Fruit fly (Drosophila melanogaster) whole organism, embryonic: ENCODE data around the gene Prp3.
A peak's percentile ranks its signal among the peaks of the same experiment; 100 is the strongest.

Experiments
- CG10565 ChIP-seq: fragments of 200-800 bp; sonication (Bioruptor generic); optimal IDR thresholded peaks from 3 replicates; lab custom pipeline; 2016; ENCODE audit warnings: missing biosample characterization, mild to moderate bottlenecking, missing genetic modification characterization
- CG11696 ChIP-seq: fragments of 200-800 bp; sonication (Bioruptor generic); IDR thresholded peaks from 2 replicates; pipeline ENCODE4 v1.3.6; 2022; ENCODE audit warnings: missing biosample characterization, missing genetic modification characterization
- CG12219 ChIP-seq: fragments of 200-800 bp; sonication (Bioruptor generic); optimal IDR thresholded peaks from 3 replicates; lab custom pipeline; 2018; ENCODE audit warnings: missing biosample characterization, mild to moderate bottlenecking, missing genetic modification characterization
- CG12744 ChIP-seq: fragments of 200-800 bp; sonication (Bioruptor generic); optimal IDR thresholded peaks from 2 replicates; lab custom pipeline; 2016; ENCODE audit warnings: missing biosample characterization, missing genetic modification characterization
- CG14860 ChIP-seq: fragments of 200-800 bp; sonication (Bioruptor generic); IDR thresholded peaks from 3 replicates; pipeline ENCODE4 v1.3.6; 2022; ENCODE audit warnings: missing biosample characterization, missing genetic modification characterization; ENCODE audit not compliant: partially characterized antibody
- CG14965 ChIP-seq: fragments of 200-800 bp; sonication (Bioruptor generic); optimal IDR thresholded peaks from 2 replicates; lab custom pipeline; 2016; ENCODE audit warnings: missing biosample characterization, missing genetic modification characterization, borderline replicate concordance
- CG15073 ChIP-seq: fragments of 200-800 bp; sonication (Bioruptor generic); optimal IDR thresholded peaks from 2 replicates; lab custom pipeline; 2016; ENCODE audit warnings: missing biosample characterization, missing genetic modification characterization
- CG15514 ChIP-seq: fragments of 200-800 bp; sonication (Bioruptor generic); optimal IDR thresholded peaks from 3 replicates; lab custom pipeline; 2017; ENCODE audit warnings: missing biosample characterization, missing genetic modification characterization, mild to moderate bottlenecking, moderate library complexity, missing genetic modification reagents
- CG1602 ChIP-seq: fragments of 200-800 bp; sonication (Bioruptor generic); optimal IDR thresholded peaks from 3 replicates; lab custom pipeline; 2016; ENCODE audit warnings: missing biosample characterization, missing genetic modification characterization
- CG17328 ChIP-seq: fragments of 200-800 bp; sonication (Bioruptor generic); IDR thresholded peaks from 2 replicates; pipeline ENCODE4 v1.3.6; 2022; ENCODE audit warnings: missing biosample characterization, missing genetic modification characterization
- CG1792 ChIP-seq: fragments of 200-800 bp; sonication (Bioruptor generic); optimal IDR thresholded peaks from 2 replicates; lab custom pipeline; 2016; ENCODE audit warnings: missing biosample characterization, missing genetic modification characterization
- CG2202 ChIP-seq: fragments of 200-800 bp; sonication (Bioruptor generic); optimal IDR thresholded peaks from 2 replicates; lab custom pipeline; 2018; ENCODE audit warnings: missing biosample characterization, mild to moderate bottlenecking, missing genetic modification characterization
- CG30431 ChIP-seq: fragments of 200-800 bp; sonication (Bioruptor generic); optimal IDR thresholded peaks from 2 replicates; lab custom pipeline; 2017; ENCODE audit warnings: missing biosample characterization, missing genetic modification characterization
- CG31441 ChIP-seq: fragments of 200-800 bp; sonication (Bioruptor generic); IDR thresholded peaks from 2 replicates; pipeline ENCODE4 v1.3.6; 2022; ENCODE audit warnings: missing biosample characterization, missing genetic modification characterization
- CG3163 ChIP-seq: fragments of 200-800 bp; sonication (Bioruptor generic); optimal IDR thresholded peaks from 3 replicates; lab custom pipeline; 2016; ENCODE audit warnings: missing biosample characterization, missing genetic modification characterization
- CG4617 ChIP-seq: fragments of 200-800 bp; sonication (Bioruptor generic); optimal IDR thresholded peaks from 3 replicates; lab custom pipeline; 2016; ENCODE audit warnings: missing biosample characterization, missing genetic modification characterization, borderline replicate concordance
- CG6272 ChIP-seq: fragments of 200-800 bp; sonication (Bioruptor generic); IDR thresholded peaks from 2 replicates; pipeline ENCODE4 v1.3.6; 2022; ENCODE audit warnings: missing biosample characterization, missing genetic modification characterization
- CG6813 ChIP-seq: fragments of 200-800 bp; sonication (Bioruptor generic); optimal IDR thresholded peaks from 2 replicates; lab custom pipeline; 2017; ENCODE audit warnings: missing biosample characterization, missing genetic modification characterization, mild to moderate bottlenecking, moderate library complexity, missing genetic modification reagents
- CG6854 ChIP-seq: fragments of 200-800 bp; sonication (Bioruptor generic); optimal IDR thresholded peaks from 3 replicates; lab custom pipeline; 2017; ENCODE audit warnings: missing biosample characterization, mild to moderate bottlenecking, missing genetic modification characterization
- CG7372 ChIP-seq: fragments of 200-800 bp; sonication (Bioruptor generic); IDR thresholded peaks from 2 replicates; pipeline ENCODE4 v1.3.6; 2022; ENCODE audit warnings: missing biosample characterization, missing genetic modification characterization
- Dad ChIP-seq: fragments of 200-800 bp; sonication (Bioruptor generic); optimal IDR thresholded peaks from 3 replicates; lab custom pipeline; 2016; ENCODE audit warnings: missing biosample characterization, missing genetic modification characterization
- Deaf1 ChIP-seq: fragments of 200-800 bp; optimal IDR thresholded peaks from 3 replicates; lab custom pipeline; 2019; ENCODE audit warnings: missing biosample characterization, mild to moderate bottlenecking, missing genetic modification characterization, moderate library complexity
- Dek ChIP-seq: fragments of 200-800 bp; sonication (Bioruptor generic); optimal IDR thresholded peaks from 3 replicates; lab custom pipeline; 2019; ENCODE audit warnings: missing biosample characterization, mild to moderate bottlenecking, missing genetic modification characterization, moderate library complexity
- E2f2 ChIP-seq: fragments of 200-800 bp; sonication (Bioruptor generic); IDR thresholded peaks from 2 replicates; pipeline ENCODE4 v1.3.6; 2022; ENCODE audit warnings: missing biosample characterization, missing genetic modification characterization
- Elba2 ChIP-seq: fragments of 200-800 bp; sonication (Bioruptor generic); optimal IDR thresholded peaks from 3 replicates; lab custom pipeline; 2016; ENCODE audit warnings: missing biosample characterization, missing genetic modification characterization
- Ets97D ChIP-seq: fragments of 200-800 bp; sonication (Bioruptor generic); optimal IDR thresholded peaks from 3 replicates; lab custom pipeline; 2016; ENCODE audit warnings: missing biosample characterization, missing genetic modification characterization
- Fer1 ChIP-seq: fragments of 200-800 bp; sonication (Bioruptor generic); optimal IDR thresholded peaks from 2 replicates; lab custom pipeline; 2017; ENCODE audit warnings: missing biosample characterization, mild to moderate bottlenecking, missing genetic modification characterization
- GATAe ChIP-seq: fragments of 200-800 bp; sonication (Bioruptor generic); conservative IDR thresholded peaks from 2 replicates; pipeline ENCODE4 v1.3.6; 2022; ENCODE audit warnings: missing biosample characterization, missing genetic modification characterization
- HLH3B ChIP-seq: fragments of 200-800 bp; sonication (Bioruptor generic); IDR thresholded peaks from 2 replicates; pipeline ENCODE4 v1.3.6; 2022; ENCODE audit warnings: missing biosample characterization, missing genetic modification characterization
- HLH54F ChIP-seq: fragments of 200-800 bp; sonication (Bioruptor generic); optimal IDR thresholded peaks from 3 replicates; lab custom pipeline; 2016; ENCODE audit warnings: missing biosample characterization, missing genetic modification characterization
- Hand ChIP-seq: fragments of 200-800 bp; sonication (Bioruptor generic); optimal IDR thresholded peaks from 2 replicates; lab custom pipeline; 2017; ENCODE audit warnings: mild to moderate bottlenecking, missing biosample characterization, missing genetic modification reagents, missing genetic modification characterization
- Med ChIP-seq: fragments of 200-800 bp; sonication (Bioruptor generic); peaks from one replicate; lab custom pipeline; 2016; ENCODE audit warnings: missing biosample characterization, missing genetic modification characterization, mild to moderate bottlenecking, inconsistent platforms, moderate library complexity
- NC2α ChIP-seq: fragments of 200-800 bp; sonication (Bioruptor generic); optimal IDR thresholded peaks from 2 replicates; lab custom pipeline; 2016; ENCODE audit warnings: missing biosample characterization, missing genetic modification characterization
- NC2β ChIP-seq: fragments of 200-800 bp; sonication (Bioruptor generic); optimal IDR thresholded peaks from 2 replicates; lab custom pipeline; 2016; ENCODE audit warnings: missing biosample characterization, missing genetic modification characterization
- Scr ChIP-seq: fragments of 200-800 bp; sonication (Bioruptor generic); IDR thresholded peaks from 2 replicates; pipeline ENCODE4 v1.3.6; 2022; ENCODE audit warnings: missing biosample characterization, missing genetic modification characterization; ENCODE audit not compliant: partially characterized antibody
- Sin3A ChIP-seq: fragments of >200 bp; optimal IDR thresholded peaks from 2 replicates; lab custom pipeline; 2018
- abd-A ChIP-seq: fragments of 200-800 bp; sonication (Bioruptor generic); optimal IDR thresholded peaks from 3 replicates; lab custom pipeline; 2019; ENCODE audit warnings: missing biosample characterization, mild to moderate bottlenecking, missing genetic modification characterization, moderate library complexity
- bsh ChIP-seq, 2 experiments: fragments of 200-800 bp; sonication (Bioruptor generic); optimal IDR thresholded peaks; 2 replicates each; lab custom pipeline; 2017 to 2018; ENCODE audit warnings: mild to moderate bottlenecking in 2 of 2, missing biosample characterization in 2 of 2, missing genetic modification characterization in 2 of 2, moderate library complexity in 1 of 2
- chif ChIP-seq, 2 experiments: fragments of 200-800 bp; sonication (Bioruptor generic); optimal IDR thresholded peaks; 3 replicates each; lab custom pipeline; 2016; ENCODE audit warnings: missing biosample characterization in 2 of 2, missing genetic modification characterization in 2 of 2
- ci ChIP-seq: fragments of 200-800 bp; sonication (Bioruptor generic); IDR thresholded peaks from 3 replicates; pipeline ENCODE4 v1.3.6; 2022; ENCODE audit warnings: missing biosample characterization, missing genetic modification characterization
- emc ChIP-seq: fragments of 200-800 bp; sonication (Bioruptor generic); optimal IDR thresholded peaks from 2 replicates; lab custom pipeline; 2016; ENCODE audit warnings: missing biosample characterization, missing genetic modification characterization
- ftz-f1 ChIP-seq: fragments of 200-800 bp; sonication (Bioruptor generic); optimal IDR thresholded peaks from 2 replicates; lab custom pipeline; 2016; ENCODE audit warnings: missing biosample characterization, missing genetic modification characterization
- mirr ChIP-seq: fragments of 200-800 bp; sonication (Bioruptor generic); optimal IDR thresholded peaks from 3 replicates; lab custom pipeline; 2018; ENCODE audit warnings: missing biosample characterization, mild to moderate bottlenecking, missing genetic modification characterization
- odd ChIP-seq: fragments of 200-800 bp; sonication (Bioruptor generic); optimal IDR thresholded peaks from 2 replicates; lab custom pipeline; 2017; ENCODE audit warnings: missing biosample characterization, mild to moderate bottlenecking, missing genetic modification characterization
- pb ChIP-seq: fragments of 200-800 bp; sonication (Bioruptor generic); optimal IDR thresholded peaks from 3 replicates; lab custom pipeline; 2016; ENCODE audit warnings: missing biosample characterization, missing genetic modification characterization
- phol ChIP-seq: fragments of 200-800 bp; sonication (Bioruptor generic); optimal IDR thresholded peaks from 3 replicates; lab custom pipeline; 2018; ENCODE audit warnings: missing biosample characterization, mild to moderate bottlenecking, missing genetic modification characterization, moderate library complexity
- salm ChIP-seq: fragments of 200-800 bp; sonication (Bioruptor generic); optimal IDR thresholded peaks from 2 replicates; lab custom pipeline; 2018; ENCODE audit warnings: missing biosample characterization, mild to moderate bottlenecking, missing genetic modification characterization
- sima ChIP-seq: fragments of 200-800 bp; sonication (Bioruptor generic); optimal IDR thresholded peaks from 2 replicates; lab custom pipeline; 2016; ENCODE audit warnings: missing biosample characterization, missing genetic modification characterization
- ssp ChIP-seq: fragments of 200-800 bp; sonication (Bioruptor generic); IDR thresholded peaks from 2 replicates; pipeline ENCODE4 v1.3.6; 2022; ENCODE audit warnings: missing biosample characterization, missing genetic modification characterization
- ttk ChIP-seq: fragments of 200-800 bp; sonication (Bioruptor generic); IDR thresholded peaks from 2 replicates; pipeline ENCODE4 v2.1.2; 2022; ENCODE audit warnings: missing biosample characterization, missing genetic modification characterization
- vvl ChIP-seq: fragments of 200-800 bp; sonication (Bioruptor generic); IDR thresholded peaks from 2 replicates; pipeline ENCODE4 v1.3.6; 2022; ENCODE audit warnings: missing biosample characterization, missing genetic modification characterization

Gene Prp3

dm6 chr3L:19929051-19929718 lies 19.1 kb downstream of the Prp3 start (continued):
- TF ChIP-seq CG1602 (no peak), CG31441 (GFP tag; lab: Robert Waterston, UW) (no peak), Hand (GFP tag; lab: Kevin White, UChicago) (no peak), odd (no peak), CG10565 (no peak), sima (GFP tag; lab: Kevin White, UChicago) (no peak), Sin3A (lab: Kevin White, UChicago) (no peak), CG3163 (GFP tag; lab: Kevin White, UChicago) (no peak), CG14965 (GFP tag; lab: Kevin White, UChicago) (no peak), ssp (no peak), CG1792 (GFP tag; lab: Kevin White, UChicago) (no peak), CG6272 (GFP tag; lab: Robert Waterston, UW) (no peak), Scr (no peak), Fer1 (GFP tag; lab: Kevin White, UChicago) (no peak), ttk (no peak), pb (GFP tag; lab: Kevin White, UChicago) (no peak), CG30431 (GFP tag; lab: Kevin White, UChicago) (no peak), CG6854 (GFP tag; lab: Kevin White, UChicago) (no peak), CG15514 (GFP tag; lab: Kevin White, UChicago) (peak; percentile 7), abd-A (no peak), Deaf1 (tag; lab: Kevin White, UChicago) (peak; percentile 65), CG12219 (GFP tag; lab: Kevin White, UChicago) (no peak), emc (no peak), chif (GFP tag; optimal IDR thresholded peaks at IDR 0.05; lab: Kevin White, UChicago) (no peak), Med (GFP tag; lab: Kevin White, UChicago) (peak; percentile 59), CG11696 (GFP tag; lab: Robert Waterston, UW) (no peak), CG12744 (no peak), ftz-f1 (GFP tag; lab: Kevin White, UChicago) (no peak), CG4617 (GFP tag; lab: Kevin White, UChicago) (no peak), GATAe (no peak), vvl (GFP tag; lab: Robert Waterston, UW) (no peak), Ets97D (GFP tag; lab: Kevin White, UChicago) (no peak), CG17328 (GFP tag; lab: Robert Waterston, UW) (no peak), CG14860 (GFP tag; lab: Robert Waterston, UW) (no peak), Dad (GFP tag; lab: Kevin White, UChicago) (no peak), NC2β (GFP tag; lab: Kevin White, UChicago) (no peak), Elba2 (GFP tag; lab: Kevin White, UChicago) (no peak), mirr (GFP tag; lab: Kevin White, UChicago) (no peak), HLH3B (GFP tag; lab: Robert Waterston, UW) (no peak), HLH54F (GFP tag; lab: Kevin White, UChicago) (no peak), CG15073 (GFP tag; lab: Kevin White, UChicago) (no peak), phol (tag; lab: Kevin White, UChicago) (no peak), salm (tag; lab: Kevin White, UChicago) (no peak), bsh (GFP tag; optimal IDR thresholded peaks at IDR 0.05; lab: Kevin White, UChicago) (peak in 1 of 2 experiments; percentile 11), ci (GFP tag; lab: Robert Waterston, UW) (no peak), Dek (tag; lab: Kevin White, UChicago) (no peak), CG6813 (GFP tag; lab: Kevin White, UChicago) (peak; percentile 13), E2f2 (0 out of 2 replicates have a peak, but pooled peaks have one; percentile 6), NC2α (no peak), CG7372 (no peak), CG2202 (tag; lab: Kevin White, UChicago) (no peak)
